Fruit fly (Drosophila melanogaster): ENCODE data around the gene CG15258.
A peak's percentile ranks its signal among the peaks of the same experiment; 100 is the strongest.

CG15258 gene

DNA sequence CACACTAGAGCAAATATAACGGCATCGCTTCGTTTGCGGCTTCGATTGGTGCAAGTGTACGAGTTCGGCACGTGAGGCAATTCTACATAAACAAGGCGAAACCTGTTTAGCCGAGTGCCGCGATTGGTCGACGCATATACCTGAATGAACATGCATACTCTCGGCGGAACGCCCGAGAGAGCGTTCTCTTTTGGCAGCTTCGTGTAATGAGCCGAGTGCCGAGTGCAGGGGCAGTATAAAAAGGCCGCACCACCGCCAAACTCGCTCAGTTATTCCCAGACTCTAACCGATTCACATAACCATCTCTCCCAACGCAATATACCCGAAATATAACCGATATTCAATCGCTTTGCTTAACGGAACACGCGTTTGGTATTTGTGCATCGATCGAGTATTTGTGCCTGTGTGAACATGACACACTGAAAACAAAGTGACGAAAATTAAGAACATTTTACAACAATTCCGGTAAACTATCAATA, 27.8 kb downstream of the CG15258 start, which contains the start of gene esg (continued):
- no peak for TF ChIP-seq Doc3 (GFP tag; IDR thresholded peaks at IDR 0.05; ENCODE audit: partially characterized antibody)
- no peak for TF ChIP-seq CG2116 (GFP tag; optimal IDR thresholded peaks at IDR 0.05)
- TF ChIP-seq CG14965 (GFP tag; optimal IDR thresholded peaks at IDR 0.05; ENCODE audit: borderline replicate concordance) = no peak
- no peak for TF ChIP-seq lbe (GFP tag; optimal IDR thresholded peaks at IDR 0.05)
- peak; percentile 38; the same call in 1 of the 2 replicates for TF ChIP-seq chm (GFP tag; IDR thresholded peaks at IDR 0.05)
- no peak for TF ChIP-seq cas (GFP tag; IDR thresholded peaks at IDR 0.05)
- no peak for TF ChIP-seq CG5245 (GFP tag; optimal IDR thresholded peaks at IDR 0.05)
- TF ChIP-seq CG4404 (GFP tag; IDR thresholded peaks at IDR 0.05) = no peak
- no peak for TF ChIP-seq salm (tag; optimal IDR thresholded peaks at IDR 0.05)
- TF ChIP-seq maf-S (GFP tag; optimal IDR thresholded peaks at IDR 0.05) = no peak
- no peak for TF ChIP-seq wor (GFP tag; IDR thresholded peaks at IDR 0.05)
- no peak for TF ChIP-seq CG16863 (GFP tag; optimal IDR thresholded peaks at IDR 0.05)
- TF ChIP-seq CG2889 (GFP tag; IDR thresholded peaks at IDR 0.05) = no peak
- TF ChIP-seq CG3065 (GFP tag; optimal IDR thresholded peaks at IDR 0.05) = no peak
- no peak for TF ChIP-seq org-1 (GFP tag; optimal IDR thresholded peaks at IDR 0.05)
- peak; percentile 99 for TF ChIP-seq Nf-YC (tag; optimal IDR thresholded peaks at IDR 0.05)
- no peak for TF ChIP-seq unc-4 (GFP tag; IDR thresholded peaks at IDR 0.05; ENCODE audit: partially characterized antibody)
- TF ChIP-seq D (optimal IDR thresholded peaks at IDR 0.05) = peak; percentile 61
- no peak for TF ChIP-seq D (GFP tag; optimal IDR thresholded peaks at IDR 0.05)
- TF ChIP-seq NC2β (GFP tag; optimal IDR thresholded peaks at IDR 0.05) = peak; percentile 6
- TF ChIP-seq NC2α (GFP tag; optimal IDR thresholded peaks at IDR 0.05) = peak; percentile 32
- TF ChIP-seq br (optimal IDR thresholded peaks at IDR 0.05) = no peak
- TF ChIP-seq CG9797 (GFP tag; optimal IDR thresholded peaks at IDR 0.05) = no peak
- TF ChIP-seq CG31224 (GFP tag; IDR thresholded peaks at IDR 0.05) = no peak
- no peak for TF ChIP-seq hb (GFP tag; IDR thresholded peaks at IDR 0.05; ENCODE audit: partially characterized antibody)
- TF ChIP-seq en (GFP tag; optimal IDR thresholded peaks at IDR 0.05) = no peak
- TF ChIP-seq chinmo (GFP tag; IDR thresholded peaks at IDR 0.05; ENCODE audit: partially characterized antibody) = peak; percentile 92
- TF ChIP-seq CG14860 (GFP tag; IDR thresholded peaks at IDR 0.05; ENCODE audit: partially characterized antibody) = peak; percentile 25; the same call in 1 of the 3 replicates
- TF ChIP-seq tx (GFP tag; optimal IDR thresholded peaks at IDR 0.05) = no peak
- no peak for TF ChIP-seq Hr51 (GFP tag; optimal IDR thresholded peaks at IDR 0.05)
- TF ChIP-seq CG12104 (GFP tag; optimal IDR thresholded peaks at IDR 0.05) = no peak
- TF ChIP-seq CG4360 (GFP tag; IDR thresholded peaks at IDR 0.05) = no peak
- TF ChIP-seq Scr (GFP tag; IDR thresholded peaks at IDR 0.05; ENCODE audit: partially characterized antibody) = peak; percentile 42; the same call in 1 of the 2 replicates
- TF ChIP-seq onecut (GFP tag; IDR thresholded peaks at IDR 0.05) = 0 out of 2 replicates have a peak, but pooled peaks have one; percentile 11
- peak; percentile 98 for TF ChIP-seq Jarid2 (GFP tag; optimal IDR thresholded peaks at IDR 0.05)
- no peak for TF ChIP-seq HLH3B (GFP tag; IDR thresholded peaks at IDR 0.05)
- no peak for TF ChIP-seq BtbVII (GFP tag; optimal IDR thresholded peaks at IDR 0.05)
- no peak for TF ChIP-seq corto (GFP tag; optimal IDR thresholded peaks at IDR 0.05)
- TF ChIP-seq CG15479 (GFP tag; optimal IDR thresholded peaks at IDR 0.05) = peak; percentile 98
- no peak for TF ChIP-seq Lhr (GFP tag; optimal IDR thresholded peaks at IDR 0.05)
- TF ChIP-seq mirr (GFP tag; optimal IDR thresholded peaks at IDR 0.05) = peak; percentile 17
- TF ChIP-seq CG8924 (tag; optimal IDR thresholded peaks at IDR 0.05) = peak; percentile 8
- no peak for TF ChIP-seq fd64A (GFP tag; optimal IDR thresholded peaks at IDR 0.05)
- no peak for TF ChIP-seq CG7839 (tag; optimal IDR thresholded peaks at IDR 0.05)
- peak; percentile 37 for TF ChIP-seq zf30C (GFP tag; optimal IDR thresholded peaks at IDR 0.05)
- TF ChIP-seq Sry-β (GFP tag; optimal IDR thresholded peaks at IDR 0.05) = no peak
- TF ChIP-seq HHEX (GFP tag; optimal IDR thresholded peaks at IDR 0.05) = no peak
- peak; percentile 100 for TF ChIP-seq Deaf1 (tag; optimal IDR thresholded peaks at IDR 0.05)
- TF ChIP-seq bbx (GFP tag; IDR thresholded peaks at IDR 0.05; ENCODE audit: partially characterized antibody) = peak; percentile 71; the same call in 1 of the 2 replicates
- peak; percentile 75 for TF ChIP-seq sna (GFP tag; IDR thresholded peaks at IDR 0.05; ENCODE audit: partially characterized antibody)
- TF ChIP-seq h (optimal IDR thresholded peaks at IDR 0.05) = no peak
